Fruit fly (Drosophila melanogaster) whole organism, embryonic: ENCODE results near the gene CG31817.

Experiments used
- Antp ChIP-seq: fragments of 200-800 bp; sonication (Bioruptor generic); optimal IDR thresholded peaks from 3 replicates; lab custom pipeline; 2016; ENCODE audit warnings: missing biosample characterization, missing genetic modification characterization
- CG10209 ChIP-seq: fragments of 200-800 bp; sonication (Bioruptor generic); optimal IDR thresholded peaks from 3 replicates; lab custom pipeline; 2017; ENCODE audit warnings: missing biosample characterization, mild to moderate bottlenecking, missing genetic modification characterization, missing genetic modification reagents
- CG10959 ChIP-seq: fragments of 200-800 bp; sonication (Bioruptor generic); IDR thresholded peaks from 2 replicates; pipeline ENCODE4 v1.3.6; 2022; ENCODE audit warnings: missing biosample characterization, missing genetic modification characterization
- CG11723 ChIP-seq: fragments of 200-800 bp; sonication (Bioruptor generic); optimal IDR thresholded peaks from 2 replicates; lab custom pipeline; 2017; ENCODE audit warnings: missing biosample characterization, mild to moderate bottlenecking, missing genetic modification characterization
- CG12155 ChIP-seq: fragments of 200-800 bp; sonication (Bioruptor generic); optimal IDR thresholded peaks from 3 replicates; lab custom pipeline; 2016; ENCODE audit warnings: missing biosample characterization, missing genetic modification characterization
- CG12659 ChIP-seq: fragments of 200-800 bp; sonication (Bioruptor generic); optimal IDR thresholded peaks from 3 replicates; lab custom pipeline; 2017; ENCODE audit warnings: mild to moderate bottlenecking, missing biosample characterization, missing genetic modification reagents, missing genetic modification characterization
- CG14014 ChIP-seq: fragments of 200-800 bp; sonication (Bioruptor generic); IDR thresholded peaks from 2 replicates; pipeline ENCODE4 v1.3.6; 2022; ENCODE audit warnings: missing biosample characterization, missing genetic modification characterization
- CG14441 ChIP-seq: fragments of 200-800 bp; sonication (Bioruptor generic); IDR thresholded peaks from 2 replicates; pipeline ENCODE4 v1.3.6; 2022; ENCODE audit warnings: missing biosample characterization, missing genetic modification characterization
- CG1602 ChIP-seq: fragments of 200-800 bp; sonication (Bioruptor generic); optimal IDR thresholded peaks from 3 replicates; lab custom pipeline; 2016; ENCODE audit warnings: missing biosample characterization, missing genetic modification characterization
- CG18619 ChIP-seq: fragments of 200-800 bp; sonication (Bioruptor generic); optimal IDR thresholded peaks from 3 replicates; lab custom pipeline; 2017; ENCODE audit warnings: missing biosample characterization, mild to moderate bottlenecking, missing genetic modification characterization
- CG30403 ChIP-seq: fragments of 200-800 bp; sonication (Bioruptor generic); optimal IDR thresholded peaks from 3 replicates; lab custom pipeline; 2016; ENCODE audit warnings: missing biosample characterization, missing genetic modification characterization
- CG34376 ChIP-seq: fragments of 200-800 bp; sonication (Bioruptor generic); optimal IDR thresholded peaks from 2 replicates; lab custom pipeline; 2018; ENCODE audit warnings: missing biosample characterization, mild to moderate bottlenecking, missing genetic modification characterization
- CG4424 ChIP-seq: fragments of 200-800 bp; sonication (Bioruptor generic); optimal IDR thresholded peaks from 3 replicates; lab custom pipeline; 2016; ENCODE audit warnings: missing biosample characterization, missing genetic modification characterization
- CG4707 ChIP-seq: fragments of 200-800 bp; sonication (Bioruptor generic); optimal IDR thresholded peaks from 2 replicates; lab custom pipeline; 2018; ENCODE audit warnings: missing biosample characterization, mild to moderate bottlenecking, missing genetic modification characterization, moderate library complexity
- CG9817 ChIP-seq: fragments of 200-800 bp; sonication (Bioruptor generic); optimal IDR thresholded peaks from 2 replicates; lab custom pipeline; 2018; ENCODE audit warnings: missing biosample characterization, mild to moderate bottlenecking, missing genetic modification characterization, moderate library complexity
- D19B ChIP-seq: fragments of 200-800 bp; sonication (Bioruptor generic); optimal IDR thresholded peaks from 2 replicates; lab custom pipeline; 2017; ENCODE audit warnings: missing biosample characterization, mild to moderate bottlenecking, missing genetic modification characterization
- Dref ChIP-seq: fragments of 200-800 bp; sonication (Bioruptor generic); IDR thresholded peaks from 2 replicates; pipeline ENCODE4 v1.3.6; 2022; ENCODE audit warnings: missing biosample characterization, missing genetic modification characterization
- E2f2 ChIP-seq: fragments of 200-800 bp; sonication (Bioruptor generic); IDR thresholded peaks from 2 replicates; pipeline ENCODE4 v1.3.6; 2022; ENCODE audit warnings: missing biosample characterization, missing genetic modification characterization
- HLH54F ChIP-seq: fragments of 200-800 bp; sonication (Bioruptor generic); optimal IDR thresholded peaks from 3 replicates; lab custom pipeline; 2016; ENCODE audit warnings: missing biosample characterization, missing genetic modification characterization
- Hand ChIP-seq: fragments of 200-800 bp; sonication (Bioruptor generic); optimal IDR thresholded peaks from 2 replicates; lab custom pipeline; 2017; ENCODE audit warnings: mild to moderate bottlenecking, missing biosample characterization, missing genetic modification reagents, missing genetic modification characterization
- Hr3 ChIP-seq: fragments of 200-800 bp; sonication (Bioruptor generic); optimal IDR thresholded peaks from 3 replicates; lab custom pipeline; 2016; ENCODE audit warnings: missing biosample characterization, missing genetic modification characterization
- Jarid2 ChIP-seq: fragments of 200-800 bp; sonication (Bioruptor generic); optimal IDR thresholded peaks from 3 replicates; lab custom pipeline; 2017; ENCODE audit warnings: mild to moderate bottlenecking, missing biosample characterization, missing genetic modification reagents, missing genetic modification characterization
- Lim3 ChIP-seq: fragments of 200-800 bp; sonication (Bioruptor generic); IDR thresholded peaks from 2 replicates; pipeline ENCODE4 v1.3.6; 2022; ENCODE audit warnings: missing biosample characterization, missing genetic modification characterization
- Max ChIP-seq: fragments of 200-800 bp; sonication (Bioruptor generic); optimal IDR thresholded peaks from 2 replicates; lab custom pipeline; 2016; ENCODE audit warnings: missing biosample characterization, mild to moderate bottlenecking, missing genetic modification characterization
- Rfx ChIP-seq: fragments of 200-800 bp; sonication (Bioruptor generic); IDR thresholded peaks from 2 replicates; pipeline ENCODE4 v1.3.6; 2022; ENCODE audit warnings: missing biosample characterization, missing genetic modification characterization
- Scr ChIP-seq: fragments of 200-800 bp; sonication (Bioruptor generic); IDR thresholded peaks from 2 replicates; pipeline ENCODE4 v1.3.6; 2022; ENCODE audit warnings: missing biosample characterization, missing genetic modification characterization; ENCODE audit not compliant: partially characterized antibody
- Stat92E ChIP-seq, 3 experiments: fragments of >200 bp in 2 of 3; fragments of 200-800 bp in 1 of 3; sonication (Bioruptor generic) in 1 of 3; optimal IDR thresholded peaks; 2 replicates each; lab custom pipeline; 2017 to 2019; ENCODE audit warnings: missing biosample characterization in 3 of 3, missing genetic modification characterization in 3 of 3, mild to moderate bottlenecking in 1 of 3, moderate library complexity in 1 of 3
- amos ChIP-seq: fragments of 200-800 bp; sonication (Bioruptor generic); IDR thresholded peaks from 2 replicates; pipeline ENCODE4 v1.3.6; 2022; ENCODE audit warnings: missing biosample characterization, missing genetic modification characterization; ENCODE audit not compliant: partially characterized antibody
- bowl ChIP-seq: fragments of 200-800 bp; sonication (Bioruptor generic); IDR thresholded peaks from 2 replicates; pipeline ENCODE4 v1.3.6; 2022; ENCODE audit warnings: missing biosample characterization, missing genetic modification characterization
- caup ChIP-seq: fragments of 200-800 bp; sonication (Bioruptor generic); optimal IDR thresholded peaks from 3 replicates; lab custom pipeline; 2017; ENCODE audit warnings: missing biosample characterization, mild to moderate bottlenecking, missing genetic modification characterization, moderate library complexity; ENCODE audit not compliant: severe bottlenecking
- ci ChIP-seq: fragments of 200-800 bp; sonication (Bioruptor generic); IDR thresholded peaks from 3 replicates; pipeline ENCODE4 v1.3.6; 2022; ENCODE audit warnings: missing biosample characterization, missing genetic modification characterization
- dysf ChIP-seq: fragments of 200-800 bp; sonication (Bioruptor generic); IDR thresholded peaks from 3 replicates; pipeline ENCODE4 v1.3.6; 2022; ENCODE audit warnings: missing biosample characterization, missing genetic modification characterization
- fu2 ChIP-seq: fragments of 200-800 bp; sonication (Bioruptor generic); optimal IDR thresholded peaks from 2 replicates; lab custom pipeline; 2016; ENCODE audit warnings: missing biosample characterization, missing genetic modification characterization
- gcm2 ChIP-seq: fragments of 200-800 bp; sonication (Bioruptor generic); optimal IDR thresholded peaks from 2 replicates; lab custom pipeline; 2016; ENCODE audit warnings: missing biosample characterization, missing genetic modification characterization
- gro ChIP-seq: fragments of 200-800 bp; sonication (Bioruptor generic); optimal IDR thresholded peaks from 2 replicates; lab custom pipeline; 2016; ENCODE audit warnings: missing biosample characterization, missing genetic modification characterization
- knrl ChIP-seq: fragments of 200-800 bp; sonication (Bioruptor generic); IDR thresholded peaks from 3 replicates; pipeline ENCODE4 v1.3.6; 2022; ENCODE audit warnings: missing biosample characterization, missing genetic modification characterization; ENCODE audit not compliant: partially characterized antibody
- odd ChIP-seq: fragments of 200-800 bp; sonication (Bioruptor generic); optimal IDR thresholded peaks from 2 replicates; lab custom pipeline; 2017; ENCODE audit warnings: missing biosample characterization, mild to moderate bottlenecking, missing genetic modification characterization
- p53 ChIP-seq: fragments of 200-800 bp; sonication (Bioruptor generic); optimal IDR thresholded peaks from 2 replicates; lab custom pipeline; 2016; ENCODE audit warnings: missing biosample characterization, missing genetic modification characterization
- pfk ChIP-seq: fragments of 200-800 bp; sonication (Bioruptor generic); optimal IDR thresholded peaks from 2 replicates; lab custom pipeline; 2018; ENCODE audit warnings: missing biosample characterization, mild to moderate bottlenecking, missing genetic modification characterization, moderate library complexity
- pho ChIP-seq: fragments of 200-800 bp; sonication (Bioruptor generic); optimal IDR thresholded peaks from 2 replicates; lab custom pipeline; 2016; ENCODE audit warnings: missing biosample characterization, missing genetic modification characterization
- ranshi ChIP-seq: fragments of 200-800 bp; sonication (Bioruptor generic); IDR thresholded peaks from 2 replicates; pipeline ENCODE4 v1.3.6; 2022; ENCODE audit warnings: missing biosample characterization, missing genetic modification characterization
- ro ChIP-seq: fragments of 200-800 bp; sonication (Bioruptor generic); IDR thresholded peaks from 2 replicates; pipeline ENCODE4 v1.3.6; 2022; ENCODE audit warnings: missing biosample characterization, missing genetic modification characterization
- sna ChIP-seq: fragments of 200-800 bp; sonication (Bioruptor generic); IDR thresholded peaks from 2 replicates; pipeline ENCODE4 v1.3.6; 2022; ENCODE audit warnings: missing biosample characterization, missing genetic modification characterization; ENCODE audit not compliant: partially characterized antibody
- sug ChIP-seq: fragments of 200-800 bp; optimal IDR thresholded peaks from 2 replicates; lab custom pipeline; 2019; ENCODE audit warnings: missing biosample characterization, mild to moderate bottlenecking, missing genetic modification characterization, moderate library complexity
- tll ChIP-seq, 2 experiments: fragments of 200-800 bp in 1 of 2; fragments of >200 bp in 1 of 2; sonication (Bioruptor generic) in 1 of 2; optimal IDR thresholded peaks; 2 replicates each; lab custom pipeline; 2017 to 2019; ENCODE audit warnings: missing biosample characterization in 2 of 2, missing genetic modification characterization in 2 of 2, mild to moderate bottlenecking in 1 of 2, moderate library complexity in 1 of 2
- trh ChIP-seq: fragments of 200-800 bp; sonication (Bioruptor generic); optimal IDR thresholded peaks from 2 replicates; lab custom pipeline; 2016; ENCODE audit warnings: missing biosample characterization, missing genetic modification characterization
- ttk ChIP-seq: fragments of 200-800 bp; sonication (Bioruptor generic); IDR thresholded peaks from 2 replicates; pipeline ENCODE4 v2.1.2; 2022; ENCODE audit warnings: missing biosample characterization, missing genetic modification characterization
- z ChIP-seq: fragments of 200-800 bp; sonication (Bioruptor generic); IDR thresholded peaks from 3 replicates; pipeline ENCODE4 v1.3.6; 2022; ENCODE audit warnings: missing biosample characterization, missing genetic modification characterization

CG31817 gene

DNA sequence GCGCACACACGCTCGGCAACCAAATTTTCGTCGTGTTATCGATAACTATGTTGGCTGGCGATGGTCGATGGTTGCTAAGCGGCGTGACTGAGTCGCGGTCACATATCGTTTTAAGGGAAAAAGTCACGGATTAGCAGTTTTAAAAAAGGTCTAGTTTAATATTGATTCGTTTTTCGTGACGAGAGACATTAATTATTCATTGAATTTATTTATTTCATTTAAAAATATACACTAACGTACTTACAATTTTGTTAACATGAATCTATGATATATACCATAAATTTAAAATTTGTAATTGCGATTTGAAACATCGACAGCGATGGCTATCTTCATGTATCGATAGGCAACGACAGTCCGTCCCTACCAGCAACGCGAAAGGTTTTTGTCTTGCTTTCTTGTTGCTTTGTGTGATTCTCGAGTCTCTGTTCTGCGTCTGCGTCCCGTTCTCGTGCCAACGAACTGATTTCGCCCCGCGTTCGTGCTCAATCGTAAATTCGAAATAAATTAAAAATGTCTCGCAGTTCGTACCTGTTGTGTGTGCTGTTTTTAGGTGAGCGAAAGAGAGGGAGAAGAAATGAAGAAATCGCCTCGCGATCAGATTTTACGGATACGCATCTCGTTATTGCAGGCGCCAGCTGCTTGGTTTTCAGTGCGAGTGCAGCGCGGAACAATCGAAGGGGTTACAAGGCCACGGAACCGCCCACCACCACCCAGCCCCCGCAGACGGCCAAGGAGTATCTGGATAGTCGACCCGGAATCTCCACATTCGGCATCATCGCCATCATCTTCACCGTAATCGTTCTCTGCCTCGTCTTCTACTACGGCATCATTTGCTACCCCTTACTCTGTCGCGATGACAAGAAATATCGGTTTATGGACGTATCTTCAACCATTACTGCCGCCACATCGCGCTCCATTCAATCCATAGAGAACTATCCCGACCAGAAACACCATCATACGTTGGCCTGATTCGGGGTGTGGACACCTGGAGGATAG, 15.2 kb upstream of the CG31817 start, which contains the start of the genes Hyls1, chif and CG4455 (continued):
- no peak; the same call in 1 of the 2 replicates for TF ChIP-seq CG14014 (GFP tag; lab: Robert Waterston, UW)
- TF ChIP-seq HLH54F (GFP tag; lab: Kevin White, UChicago), result no peak
- TF ChIP-seq dysf (GFP tag; lab: Robert Waterston, UW), result no peak
- TF ChIP-seq z, result no peak
- peak; percentile 61 for TF ChIP-seq Max (GFP tag; lab: Kevin White, UChicago)
- no peak for TF ChIP-seq pho (GFP tag; lab: Kevin White, UChicago)
- peak; percentile 5 for TF ChIP-seq odd
- no peak for TF ChIP-seq Antp
- no peak for TF ChIP-seq p53 (GFP tag; lab: Kevin White, UChicago)
- TF ChIP-seq ro (GFP tag; lab: Robert Waterston, UW), result no peak
- peak; percentile 16 for TF ChIP-seq Jarid2 (GFP tag; lab: Kevin White, UChicago)
- TF ChIP-seq amos (GFP tag; lab: Robert Waterston, UW), result peak; percentile 86
- TF ChIP-seq CG1602 (GFP tag; lab: Kevin White, UChicago), result peak; percentile 30
- no peak for TF ChIP-seq CG10959 (GFP tag; lab: Robert Waterston, UW)
- TF ChIP-seq sna, result peak; percentile 86
- TF ChIP-seq tll (GFP tag; optimal IDR thresholded peaks at IDR 0.05; lab: Kevin White, UChicago), result peak in 1 of 2 experiments; percentile 9
- peak; percentile 49 for TF ChIP-seq E2f2
- TF ChIP-seq CG9817 (tag; lab: Kevin White, UChicago), result peak; percentile 28
- no peak for TF ChIP-seq pfk (GFP tag; lab: Kevin White, UChicago)
- no peak for TF ChIP-seq CG4707
- peak; percentile 78 for TF ChIP-seq D19B
- no peak for TF ChIP-seq gcm2 (GFP tag; lab: Kevin White, UChicago)
- no peak for TF ChIP-seq CG34376 (GFP tag; lab: Kevin White, UChicago)
- TF ChIP-seq CG14441, result no peak
- peak; percentile 32 for TF ChIP-seq CG11723 (GFP tag; lab: Kevin White, UChicago)
- TF ChIP-seq Lim3 (GFP tag; lab: Robert Waterston, UW), result no peak
- peak; percentile 53 for TF ChIP-seq CG30403
- TF ChIP-seq Hr3, result peak; percentile 46
- peak; percentile 42; the same call in 1 of the 3 replicates for TF ChIP-seq ci (GFP tag; lab: Robert Waterston, UW)
- peak; percentile 96 for TF ChIP-seq Scr (GFP tag; lab: Robert Waterston, UW)
- peak; percentile 70 for TF ChIP-seq CG12659 (GFP tag; lab: Kevin White, UChicago)
- peak; percentile 67 for TF ChIP-seq Rfx (GFP tag; lab: Robert Waterston, UW)
- peak; percentile 19 for TF ChIP-seq CG18619
- peak; percentile 50 for TF ChIP-seq sug (tag; lab: Kevin White, UChicago)
- TF ChIP-seq caup (GFP tag; lab: Kevin White, UChicago), result peak; percentile 20
- no peak for TF ChIP-seq fu2 (GFP tag; lab: Kevin White, UChicago)
- peak in 1 of 3 experiments; percentile 31 for TF ChIP-seq Stat92E (GFP tag; optimal IDR thresholded peaks at IDR 0.05; lab: Kevin White, UChicago)
- peak; percentile 56 for TF ChIP-seq CG12155
- TF ChIP-seq Dref (GFP tag; lab: Robert Waterston, UW), result peak; percentile 79
- TF ChIP-seq CG4424 (GFP tag; lab: Kevin White, UChicago), result peak; percentile 15
- TF ChIP-seq bowl, result no peak
- no peak for TF ChIP-seq ttk (GFP tag; lab: Robert Waterston, UW)
- TF ChIP-seq knrl (GFP tag; lab: Robert Waterston, UW), result peak; percentile 95
- peak; percentile 18 for TF ChIP-seq CG10209
- no peak for TF ChIP-seq ranshi (GFP tag; lab: Robert Waterston, UW)
- TF ChIP-seq gro (GFP tag; lab: Kevin White, UChicago), result no peak
- TF ChIP-seq trh (GFP tag; lab: Kevin White, UChicago), result no peak
- no peak for TF ChIP-seq Hand (GFP tag; lab: Kevin White, UChicago)
